Worm (Caenorhabditis elegans): ENCODE measurements around the gene uig-1.
A peak's percentile ranks its signal among the peaks of the same experiment; 100 is the strongest.

Gene uig-1

ce11 chrV:13259527-13259926 lies 36.3 kb downstream of the uig-1 start (continued):
- TF ChIP-seq fkh-10 (GFP tag; optimal IDR thresholded peaks at IDR 0.05) = no peak
- TF ChIP-seq zfp-3 (GFP tag; conservative IDR thresholded peaks at IDR 0.05) = no peak
- no peak for TF ChIP-seq pha-4 (GFP tag; IDR thresholded peaks at IDR 0.05)
- no peak for TF ChIP-seq pha-4 (tag; optimal IDR thresholded peaks at IDR 0.05)
- TF ChIP-seq nhr-28 (tag; optimal IDR thresholded peaks at IDR 0.05) = peak; percentile 50
- TF ChIP-seq dmd-6 (GFP tag; IDR thresholded peaks at IDR 0.05) = peak; percentile 28; the same call in 1 of the 2 replicates
- TF ChIP-seq hlh-30 (tag; optimal IDR thresholded peaks at IDR 0.05; ENCODE audit: insufficient read depth) = peak; percentile 89
- no peak for TF ChIP-seq ZK337.2 (GFP tag; IDR thresholded peaks at IDR 0.05)
- no peak for TF ChIP-seq lir-3 (tag; optimal IDR thresholded peaks at IDR 0.05)
- TF ChIP-seq Y48G9A.11 (GFP tag; IDR thresholded peaks at IDR 0.05) = no peak
- TF ChIP-seq hif-1 (tag; optimal IDR thresholded peaks at IDR 0.05) = no peak
- TF ChIP-seq Y105C5A.15 (GFP tag; IDR thresholded peaks at IDR 0.05) = no peak
- no peak for TF ChIP-seq daf-16 (GFP tag; optimal IDR thresholded peaks at IDR 0.05)
- TF ChIP-seq daf-16 (tag; optimal IDR thresholded peaks at IDR 0.05) = no peak
- TF ChIP-seq F49E8.2 (tag; optimal IDR thresholded peaks at IDR 0.05; ENCODE audit: borderline replicate concordance) = no peak
- no peak for TF ChIP-seq zfp-2 (tag; optimal IDR thresholded peaks at IDR 0.05)
- TF ChIP-seq zip-11 (GFP tag; IDR thresholded peaks at IDR 0.05) = no peak
- no peak for TF ChIP-seq Y75B8A.6 (GFP tag; IDR thresholded peaks at IDR 0.05)
- TF ChIP-seq T26A8.4 (GFP tag; IDR thresholded peaks at IDR 0.05) = no peak
- TF ChIP-seq snpc-4 (tag; optimal IDR thresholded peaks at IDR 0.05) = no peak
- no peak for TF ChIP-seq nhr-111 (GFP tag; optimal IDR thresholded peaks at IDR 0.05)
- no peak for TF ChIP-seq F37D6.2 (tag; optimal IDR thresholded peaks at IDR 0.05)
- TF ChIP-seq mdl-1 (tag; optimal IDR thresholded peaks at IDR 0.05) = peak in 1 of 2 experiments; percentile 4
- peak; percentile 98 for TF ChIP-seq aha-1 (tag)
- TF ChIP-seq ctbp-1 (GFP tag; IDR thresholded peaks at IDR 0.05) = no peak
- TF ChIP-seq ceh-82 (tag; optimal IDR thresholded peaks at IDR 0.05) = no peak
- TF ChIP-seq unc-39 (tag; optimal IDR thresholded peaks at IDR 0.05) = no peak
- no peak for TF ChIP-seq madf-9 (GFP tag; conservative IDR thresholded peaks at IDR 0.05)
- no peak for TF ChIP-seq spr-1 (tag; optimal IDR thresholded peaks at IDR 0.05)
- no peak for TF ChIP-seq mdt-29 (GFP tag; IDR thresholded peaks at IDR 0.05)
- no peak for TF ChIP-seq ceh-62 (tag; optimal IDR thresholded peaks at IDR 0.05)
- TF ChIP-seq aly-2 (tag; optimal IDR thresholded peaks at IDR 0.05) = no peak
- no peak for TF ChIP-seq nhr-42 (GFP tag; IDR thresholded peaks at IDR 0.05)
- no peak for TF ChIP-seq tag-97 (GFP tag; IDR thresholded peaks at IDR 0.05)
- peak; percentile 32 for TF ChIP-seq mep-1 (tag; optimal IDR thresholded peaks at IDR 0.05)
- no peak for TF ChIP-seq F10B5.3 (tag; optimal IDR thresholded peaks at IDR 0.05)

ce11 chrV:13258909-13259361 lies 36.8 kb downstream of the uig-1 start, which contains the start of gene C34D1.4:
TSS of gene C34D1.4 (minus strand) at chrV:13259311.
- TF ChIP-seq lin-13 (GFP tag; optimal IDR thresholded peaks at IDR 0.05) (no peak), nhr-28 (tag; optimal IDR thresholded peaks at IDR 0.05) (peak; percentile 26)

- TF ChIP-seq lin-39 (tag; optimal IDR thresholded peaks at IDR 0.05) (no peak), mep-1 (tag; optimal IDR thresholded peaks at IDR 0.05) (no peak), dmd-6 (GFP tag; IDR thresholded peaks at IDR 0.05) (no peak), dmd-8 (GFP tag; IDR thresholded peaks at IDR 0.05) (no peak), aha-1 (tag) (no peak), ZK546.5 (tag; optimal IDR thresholded peaks at IDR 0.05) (no peak), lsy-2 (tag; optimal IDR thresholded peaks at IDR 0.05) (no peak), zag-1 (tag; optimal IDR thresholded peaks at IDR 0.05) (no peak), vab-7 (GFP tag; IDR thresholded peaks at IDR 0.05) (no peak), ceh-44 (GFP tag; IDR thresholded peaks at IDR 0.05) (no peak), hlh-11 (tag; optimal IDR thresholded peaks at IDR 0.05) (no peak), ztf-11 (tag; optimal IDR thresholded peaks at IDR 0.05) (no peak), duxl-1 (tag; optimal IDR thresholded peaks at IDR 0.05; ENCODE audit: poor library complexity) (no peak), spr-3 (GFP tag; optimal IDR thresholded peaks at IDR 0.05) (no peak), zfp-3 (GFP tag; conservative IDR thresholded peaks at IDR 0.05) (no peak), nhr-111 (GFP tag; optimal IDR thresholded peaks at IDR 0.05) (no peak), ceh-20 (GFP tag; IDR thresholded peaks at IDR 0.05) (no peak)
Observed at ce11 chrV:13252862-13253261, 42.9 kb downstream of the uig-1 start.
